Worm (Caenorhabditis elegans): ENCODE data around the gene F40G9.6.

DNA sequence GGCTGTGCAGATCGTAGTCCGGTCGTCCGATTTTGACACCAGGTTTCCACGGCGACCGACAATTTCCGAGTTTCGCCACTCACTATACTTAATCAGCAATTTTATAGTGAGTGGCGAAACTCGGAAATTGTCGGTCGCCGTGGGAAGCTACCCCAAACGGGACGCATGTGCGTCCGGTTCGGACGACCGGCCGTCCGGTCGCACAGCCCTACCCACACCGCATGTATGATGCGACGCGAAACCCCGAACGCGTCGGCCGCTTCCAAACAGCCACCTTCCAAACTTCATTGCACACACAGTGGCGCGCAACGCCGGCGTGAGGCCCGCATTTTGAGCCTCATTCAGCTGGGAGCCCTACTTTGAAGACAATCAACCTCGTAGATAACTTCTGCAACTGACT, 28.3 kb upstream of the F40G9.6 start:
- no peak for TF ChIP-seq ama-1 (optimal IDR thresholded peaks at IDR 0.05)
- TF ChIP-seq tbx-37 (GFP tag; conservative IDR thresholded peaks at IDR 0.05) = no peak
- no peak for TF ChIP-seq flt-1 (GFP tag; IDR thresholded peaks at IDR 0.05)
- no peak for TF ChIP-seq sea-1 (GFP tag; conservative IDR thresholded peaks at IDR 0.05)
- TF ChIP-seq F13C5.2 (tag; optimal IDR thresholded peaks at IDR 0.05) = no peak

All from whole organism, early embryonic.